Worm (Caenorhabditis elegans) whole organism, L4/young adult: ENCODE data around the gene srv-14.

Experiments used
- W03F9.2 ChIP-seq: fragments of 150-350 bp; optimal IDR thresholded peaks from 2 replicates; lab custom pipeline; 2014; ENCODE audit warnings: missing biosample characterization, missing genetic modification characterization
- dao-5 ChIP-seq: sonication (generic microtip); optimal IDR thresholded peaks from 2 replicates; lab custom pipeline; 2016; ENCODE audit warnings: missing genotype, missing genetic modification characterization, moderate library complexity, missing compliant biosample characterization
- him-1 ChIP-seq: sonication (generic microtip); optimal IDR thresholded peaks from 2 replicates; lab custom pipeline; 2016; ENCODE audit warnings: missing genotype, missing genetic modification reagents, missing genetic modification characterization, missing compliant biosample characterization

DNA sequence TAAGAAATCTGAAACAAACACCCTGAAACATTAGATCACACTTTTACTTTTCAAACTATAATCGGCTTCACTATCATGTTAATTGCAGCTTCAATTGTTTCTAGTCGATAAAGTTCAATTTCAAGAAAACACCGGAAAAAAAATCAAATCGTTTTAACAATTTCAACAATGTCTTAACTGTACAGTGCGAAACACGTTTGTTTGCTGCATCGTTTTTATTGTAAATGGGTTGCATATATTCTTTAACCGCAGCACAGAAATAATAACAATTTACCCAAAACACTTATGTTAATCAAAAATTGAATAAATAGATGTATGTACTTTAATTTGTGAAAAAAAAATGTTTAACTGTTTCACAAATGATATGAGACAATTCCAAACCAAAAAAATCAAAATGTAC lies 50.0 kb downstream of the srv-14 start:
- TF ChIP-seq him-1 (tag; lab: Kevin White, UChicago) = no peak
- no peak for TF ChIP-seq dao-5 (tag; lab: Kevin White, UChicago)
- TF ChIP-seq W03F9.2 = no peak
